Fruit fly (Drosophila melanogaster): ENCODE measurements around the gene rdgC.

The rdgC gene

DNA sequence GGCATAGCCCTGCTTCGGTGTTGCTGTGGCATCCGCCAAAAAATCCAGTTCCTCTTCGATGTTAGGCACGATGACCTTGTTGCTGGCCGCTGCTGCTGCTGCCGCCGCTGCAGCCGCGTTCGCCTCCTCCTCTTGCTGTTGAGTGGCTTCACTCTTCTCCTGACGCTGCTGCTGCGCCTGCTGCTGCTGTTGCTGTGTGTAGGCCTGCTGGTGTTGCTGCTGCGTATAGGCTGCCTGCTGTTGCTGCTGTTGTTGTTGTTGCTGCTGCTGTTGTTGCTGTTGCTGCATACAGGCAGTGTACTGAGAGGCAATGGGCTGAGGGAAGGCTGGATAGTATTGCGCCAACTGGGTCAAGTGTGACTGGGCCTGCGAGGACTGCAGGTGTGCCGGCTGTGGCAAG lies 10.7 kb upstream of the rdgC start:
- TF ChIP-seq CG2120 (GFP tag; optimal IDR thresholded peaks at IDR 0.05) (no peak), Dfd (GFP tag; optimal IDR thresholded peaks at IDR 0.05) (peak in 1 of 2 experiments; percentile 84), phol (tag; optimal IDR thresholded peaks at IDR 0.05) (no peak), CG8478 (optimal IDR thresholded peaks at IDR 0.05) (peak; percentile 78), CG1792 (GFP tag; optimal IDR thresholded peaks at IDR 0.05) (no peak), schlank (tag; optimal IDR thresholded peaks at IDR 0.05) (no peak), CG4707 (GFP tag; optimal IDR thresholded peaks at IDR 0.05) (no peak), hth (optimal IDR thresholded peaks at IDR 0.05) (no peak)

DNA sequence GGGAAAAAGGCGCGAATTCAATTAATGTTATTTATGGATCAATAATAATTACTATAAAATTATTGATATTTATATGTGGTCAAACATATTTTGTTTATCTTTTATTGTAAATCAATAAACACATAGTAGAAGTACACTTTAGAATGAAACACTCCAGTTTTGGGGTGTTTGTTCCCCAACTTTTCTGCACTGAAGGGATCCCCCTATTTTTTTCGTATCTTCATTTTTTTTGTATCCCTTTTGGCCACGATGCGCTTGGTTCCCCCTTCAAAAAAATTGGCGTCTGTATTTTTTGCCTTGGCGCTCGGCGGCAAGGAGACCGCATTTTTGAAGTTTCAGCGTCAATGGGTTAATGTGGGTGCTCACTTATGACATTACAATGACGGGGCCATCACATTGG lies 7.1 kb upstream of the rdgC start, which contains the start of gene Clc:
TSS of gene Clc (plus strand) at position 301 of the 400 bp plus-strand sequence.
- no peak for TF ChIP-seq dan (GFP tag; IDR thresholded peaks at IDR 0.05)
- peak; percentile 10 for TF ChIP-seq sens (GFP tag)

DNA sequence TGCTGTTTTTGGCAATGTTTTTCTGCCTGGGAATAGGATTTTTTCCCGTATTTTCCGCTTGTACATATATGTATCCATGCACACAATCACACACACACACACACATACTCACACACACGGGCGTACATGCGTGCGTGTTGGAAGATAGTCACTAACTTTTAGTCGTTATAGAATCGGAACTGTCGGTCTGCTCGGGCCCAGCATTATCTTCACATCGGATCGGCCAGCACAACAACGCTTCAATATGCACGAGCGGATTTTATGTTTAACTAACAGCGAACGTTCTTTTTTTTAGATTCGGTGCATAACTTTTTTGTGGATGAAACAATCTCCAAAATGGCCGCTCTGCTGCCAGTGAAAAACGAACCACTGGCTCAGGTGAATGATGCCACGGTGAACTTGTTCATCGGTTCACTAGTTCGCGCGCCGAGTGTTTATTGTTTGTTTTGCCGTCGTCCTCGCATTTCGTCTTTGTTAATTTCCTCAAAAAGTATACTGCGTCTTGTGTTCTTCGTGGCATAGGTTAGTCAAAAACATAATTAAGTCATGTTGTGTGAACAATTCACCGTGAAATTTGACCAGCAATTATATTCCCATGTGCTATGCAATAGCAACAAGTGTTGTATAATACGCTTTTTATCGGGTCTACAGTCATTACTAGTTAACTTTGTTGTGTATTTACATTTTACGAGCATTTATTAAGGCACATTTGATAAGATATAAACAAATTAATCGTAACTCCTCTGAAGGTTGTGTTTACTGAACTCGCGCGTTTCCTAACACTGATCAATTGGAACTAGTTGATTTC lies 6.5 kb upstream of the rdgC start, which contains the start of the genes CG6951 and CG17233:
TSS of gene CG6951 (plus strand) at position 105 of the 808 bp plus-strand sequence.
TSS of gene CG17233 (minus strand) at position 741 of the 808 bp plus-strand sequence.
- no peak for TF ChIP-seq sug (tag; optimal IDR thresholded peaks at IDR 0.05)
- peak; percentile 42 for TF ChIP-seq CG8924 (tag; optimal IDR thresholded peaks at IDR 0.05)
- TF ChIP-seq CG34422 (GFP tag; IDR thresholded peaks at IDR 0.05): peak; percentile 57; the same call in 2 of the 3 replicates
- TF ChIP-seq YL-1 (GFP tag; optimal IDR thresholded peaks at IDR 0.05): peak; percentile 72
- TF ChIP-seq Oaz (GFP tag; IDR thresholded peaks at IDR 0.05): no peak
- no peak for TF ChIP-seq shn (GFP tag; optimal IDR thresholded peaks at IDR 0.05)
- TF ChIP-seq CrebB (tag; optimal IDR thresholded peaks at IDR 0.05): no peak
- TF ChIP-seq sens (GFP tag): peak; percentile 21
- TF ChIP-seq CG4617 (GFP tag; optimal IDR thresholded peaks at IDR 0.05; ENCODE audit: borderline replicate concordance): peak; percentile 37
- TF ChIP-seq CG3995 (GFP tag; optimal IDR thresholded peaks at IDR 0.05): peak; percentile 48
- peak; percentile 21 for TF ChIP-seq Sry-δ (GFP tag; optimal IDR thresholded peaks at IDR 0.05)
- peak in 1 of 2 experiments; percentile 2 for TF ChIP-seq dpn (GFP tag; optimal IDR thresholded peaks at IDR 0.05)
- TF ChIP-seq MBD-R2 (GFP tag; IDR thresholded peaks at IDR 0.05): peak; percentile 13; the same call in 1 of the 2 replicates
- TF ChIP-seq Bgb (GFP tag; IDR thresholded peaks at IDR 0.05; ENCODE audit: partially characterized antibody): 0 out of 2 replicates have a peak, but pooled peaks have one; percentile 23
- TF ChIP-seq cg (GFP tag; optimal IDR thresholded peaks at IDR 0.05): peak; percentile 96
- TF ChIP-seq HmgD (GFP tag; optimal IDR thresholded peaks at IDR 0.05): peak; percentile 11
- TF ChIP-seq CG15514 (GFP tag; optimal IDR thresholded peaks at IDR 0.05): peak; percentile 98
- peak in 1 of 2 experiments; percentile 78 for TF ChIP-seq Pdp1 (GFP tag; optimal IDR thresholded peaks at IDR 0.05)
- peak; percentile 32 for TF ChIP-seq pzg (GFP tag; optimal IDR thresholded peaks at IDR 0.05)
- peak; percentile 10 for TF ChIP-seq bab2 (GFP tag; optimal IDR thresholded peaks at IDR 0.05)
- no peak for TF ChIP-seq chm (GFP tag; IDR thresholded peaks at IDR 0.05)
- 0 out of 2 replicates have a peak, but pooled peaks have one; percentile 16 for TF ChIP-seq Dref (GFP tag; IDR thresholded peaks at IDR 0.05)
- peak; percentile 96 for TF ChIP-seq phol (tag; optimal IDR thresholded peaks at IDR 0.05)
- TF ChIP-seq CG10267 (tag; optimal IDR thresholded peaks at IDR 0.05): peak; percentile 43
- TF ChIP-seq prd (optimal IDR thresholded peaks at IDR 0.05): no peak
- TF ChIP-seq prd (GFP tag; IDR thresholded peaks at IDR 0.05): no peak
- TF ChIP-seq Sin3A (optimal IDR thresholded peaks at IDR 0.05): peak; percentile 24
- no peak for TF ChIP-seq CG16779 (GFP tag; IDR thresholded peaks at IDR 0.05)
- TF ChIP-seq inv (GFP tag; IDR thresholded peaks at IDR 0.05; ENCODE audit: partially characterized antibody): peak; percentile 32; the same call in 1 of the 2 replicates
- peak; percentile 97 for TF ChIP-seq MESR4 (GFP tag; optimal IDR thresholded peaks at IDR 0.05)
- peak; percentile 70; the same call in 1 of the 2 replicates for TF ChIP-seq CG32767 (GFP tag; IDR thresholded peaks at IDR 0.05)
- peak; percentile 36 for TF ChIP-seq Med (GFP tag)
- peak; percentile 18 for TF ChIP-seq dm (GFP tag; optimal IDR thresholded peaks at IDR 0.05)
- no peak for TF ChIP-seq CG11504 (tag; optimal IDR thresholded peaks at IDR 0.05)
- TF ChIP-seq Scr (GFP tag; IDR thresholded peaks at IDR 0.05; ENCODE audit: partially characterized antibody): peak; percentile 18; the same call in 1 of the 2 replicates
- TF ChIP-seq CG8478 (optimal IDR thresholded peaks at IDR 0.05): peak; percentile 76
- peak; percentile 25 for TF ChIP-seq lilli (GFP tag; optimal IDR thresholded peaks at IDR 0.05)
- peak; percentile 31 for TF ChIP-seq CG13287 (GFP tag; IDR thresholded peaks at IDR 0.05; ENCODE audit: partially characterized antibody)
- no peak for TF ChIP-seq HLHmδ (GFP tag; optimal IDR thresholded peaks at IDR 0.05)

All from whole organism, embryonic.